Worm (Caenorhabditis elegans): ENCODE data around the gene T12G3.6.

DNA sequence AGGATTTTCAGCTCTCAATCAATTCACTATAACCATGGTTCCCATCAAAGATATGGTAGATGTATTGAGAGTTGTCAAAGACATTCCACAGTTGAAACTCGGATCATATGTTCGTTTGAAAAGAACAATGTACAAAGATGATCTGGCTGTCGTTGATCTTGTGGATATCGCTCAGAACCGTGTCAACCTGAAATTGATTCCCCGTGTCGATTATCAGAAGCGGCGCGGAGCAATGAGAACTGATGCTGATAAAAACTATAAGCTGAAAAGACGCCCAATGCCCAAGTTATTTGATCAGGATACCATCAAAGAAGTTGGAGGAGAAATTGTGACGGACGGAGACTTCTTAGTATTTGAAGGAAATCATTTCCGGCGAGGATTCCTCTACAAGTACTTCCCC, 21.4 kb upstream of the T12G3.6 start:
- TF ChIP-seq lsy-2 (tag; optimal IDR thresholded peaks at IDR 0.05) (no peak), Y5F2A.4 (GFP tag; optimal IDR thresholded peaks at IDR 0.05) (no peak), skn-1 (tag; optimal IDR thresholded peaks at IDR 0.05) (no peak), ama-1 (optimal IDR thresholded peaks at IDR 0.05) (no peak)

Data from whole organism, L4 larva.